Fruit fly (Drosophila melanogaster): ENCODE measurements around the gene Aldh.

Gene Aldh

dm6 chr2L:9387240-9387672 is at the start of gene Aldh:
Gene Aldh (plus strand): TSS chr2L:9387389.
- TF ChIP-seq CG17801 (GFP tag; optimal IDR thresholded peaks at IDR 0.05; ENCODE audit: partially characterized antibody) = peak; percentile 81

DNA sequence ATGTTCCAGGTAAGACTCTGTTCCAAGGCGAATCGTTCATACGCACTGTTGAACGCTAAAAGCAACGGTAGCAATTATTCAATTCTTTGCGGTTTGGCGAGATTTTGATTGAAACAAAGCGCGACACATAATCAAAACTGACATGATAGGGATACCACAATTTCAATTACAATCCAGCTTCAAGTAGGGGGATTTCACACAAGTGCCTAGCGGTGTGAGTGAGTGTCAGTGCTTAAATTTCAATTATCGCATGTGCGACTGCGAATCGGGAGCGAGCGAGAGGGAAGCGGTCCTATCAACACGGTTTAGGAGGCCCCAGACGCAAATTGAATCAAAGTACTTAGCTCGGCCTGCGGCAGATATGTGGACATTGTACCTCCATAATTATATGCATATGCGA is 48.3 kb upstream of the Aldh start:
- no peak for TF ChIP-seq CG17801 (GFP tag; optimal IDR thresholded peaks at IDR 0.05; ENCODE audit: partially characterized antibody)

- TF ChIP-seq CG17801 (GFP tag; optimal IDR thresholded peaks at IDR 0.05; ENCODE audit: partially characterized antibody) = no peak
Observed at dm6 chr2L:9341960-9342359, 45.2 kb upstream of the Aldh start.

DNA sequence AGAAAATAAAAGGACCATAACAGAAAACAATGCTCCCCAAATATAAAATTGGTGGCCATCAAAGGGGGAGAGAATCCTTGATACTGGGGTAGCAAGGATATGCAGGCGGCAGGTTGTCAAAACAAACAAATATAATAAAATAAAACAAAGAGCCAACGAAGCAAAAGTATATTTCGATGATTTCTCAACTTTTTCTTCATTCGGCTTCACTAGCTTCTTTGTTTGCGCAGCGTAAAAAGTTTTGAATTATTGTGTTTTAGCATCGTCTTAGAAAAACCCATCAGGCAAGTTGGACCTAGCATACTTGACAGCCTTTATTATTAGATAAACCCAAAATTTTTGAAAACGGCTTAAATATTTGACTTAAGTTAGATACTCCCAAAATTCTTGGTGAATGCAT is 44.7 kb upstream of the Aldh start, which contains the start of gene CG3748:
TSS of gene CG3748 (plus strand) at position 301 of the 400 bp plus-strand sequence.
- no peak for TF ChIP-seq CG17801 (GFP tag; optimal IDR thresholded peaks at IDR 0.05; ENCODE audit: partially characterized antibody)

dm6 chr2L:9349246-9349645 is 37.9 kb upstream of the Aldh start, which contains the start of gene CG43350:
Gene CG43350 (plus strand): TSS chr2L:9349546.
- TF ChIP-seq CG17801 (GFP tag; optimal IDR thresholded peaks at IDR 0.05; ENCODE audit: partially characterized antibody) = no peak

- TF ChIP-seq CG17801 (GFP tag; optimal IDR thresholded peaks at IDR 0.05; ENCODE audit: partially characterized antibody) = no peak
Observed at dm6 chr2L:9350170-9350569, 37.0 kb upstream of the Aldh start, which contains the start of gene CG13110. Gene CG13110 (plus strand): TSS chr2L:9350470.

- no peak for TF ChIP-seq CG17801 (GFP tag; optimal IDR thresholded peaks at IDR 0.05; ENCODE audit: partially characterized antibody)
Observed at dm6 chr2L:9367340-9367739, 19.8 kb upstream of the Aldh start, which contains the start of gene CG34181. Gene CG34181 (plus strand): TSS chr2L:9367640.

DNA sequence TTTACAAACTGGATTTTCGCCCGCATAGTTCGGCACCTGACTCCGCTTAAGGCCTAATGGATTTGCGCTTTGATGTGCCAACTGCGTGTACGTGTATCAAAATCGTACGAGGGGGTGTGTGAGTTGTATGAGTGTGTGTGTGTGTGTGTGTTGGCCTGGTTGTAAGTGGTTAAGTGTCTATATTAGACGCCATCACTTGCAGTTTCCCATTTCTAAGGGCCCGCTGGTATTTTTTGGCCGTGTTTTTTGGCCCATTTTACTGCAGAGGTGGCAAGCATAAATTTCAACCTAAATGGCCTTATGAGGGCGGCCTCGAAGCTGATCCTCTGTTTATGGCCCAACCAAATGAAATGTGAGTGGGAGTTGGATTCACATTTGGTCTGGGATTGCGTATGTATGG is 17.5 kb upstream of the Aldh start:
- TF ChIP-seq CG17801 (GFP tag; optimal IDR thresholded peaks at IDR 0.05; ENCODE audit: partially characterized antibody) = no peak

- no peak for TF ChIP-seq CG17801 (GFP tag; optimal IDR thresholded peaks at IDR 0.05; ENCODE audit: partially characterized antibody)
Observed at dm6 chr2L:9377789-9378188, 9.4 kb upstream of the Aldh start.

DNA sequence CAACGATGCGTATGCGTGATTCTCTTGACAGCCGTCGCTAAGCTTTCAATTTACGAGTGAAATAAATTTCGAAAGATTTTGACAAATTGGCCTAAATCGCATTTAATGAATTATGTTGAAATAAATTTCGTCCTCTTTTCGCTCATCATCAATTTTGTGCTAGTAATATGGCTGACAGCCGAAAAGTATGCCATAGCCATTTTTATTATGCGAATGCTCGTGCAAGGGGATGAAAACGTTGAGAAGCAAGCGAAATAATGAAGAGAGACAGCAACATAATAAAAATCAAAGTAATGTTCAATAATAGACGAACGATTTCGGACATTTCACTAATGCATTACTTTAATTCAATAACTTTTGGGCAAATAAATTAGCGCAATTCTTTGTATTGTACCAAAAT is 919 bp upstream of the Aldh start:
- TF ChIP-seq CG17801 (GFP tag; optimal IDR thresholded peaks at IDR 0.05; ENCODE audit: partially characterized antibody) = no peak

dm6 chr2L:9388013-9388605 is 920 bp downstream of the Aldh start:
- TF ChIP-seq CG17801 (GFP tag; optimal IDR thresholded peaks at IDR 0.05; ENCODE audit: partially characterized antibody) = peak; percentile 80

DNA sequence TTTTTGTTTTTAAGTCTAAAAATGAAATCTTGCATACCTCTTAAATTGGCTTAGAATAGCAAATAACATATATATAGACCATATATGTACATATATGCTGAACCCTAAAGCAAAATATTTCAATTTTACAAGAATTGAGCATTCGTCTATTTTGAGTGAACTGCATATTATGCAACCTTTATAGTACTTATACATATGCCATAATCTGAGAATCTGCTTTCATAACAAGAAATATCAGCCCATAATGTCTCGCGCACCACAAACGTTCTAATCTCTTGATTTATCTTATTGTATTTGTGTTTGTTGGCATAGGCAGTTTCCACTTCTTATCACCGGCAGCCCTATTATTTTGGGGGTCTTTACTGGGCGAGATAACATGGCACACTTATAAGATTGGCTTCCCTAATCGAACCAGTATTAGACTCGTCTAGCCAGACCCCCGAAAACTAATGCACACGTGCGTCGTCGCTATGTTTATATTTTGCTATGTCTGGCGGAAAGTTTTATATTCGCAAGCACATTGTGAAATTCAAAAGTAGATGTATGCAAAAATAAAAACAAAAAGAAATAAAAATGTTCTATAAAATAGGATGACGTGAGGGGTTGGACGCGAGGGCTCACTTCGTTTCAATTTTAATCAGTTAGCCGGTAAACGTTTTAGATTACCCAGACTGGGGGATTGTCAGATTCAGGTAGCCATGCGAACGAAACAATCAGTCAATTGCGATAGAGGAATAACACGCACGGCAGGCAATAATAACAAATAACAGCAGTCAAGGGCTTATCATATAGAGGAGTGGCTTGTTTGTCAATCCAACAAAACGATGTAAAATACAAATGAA is 2.0 kb downstream of the Aldh start:
- no peak for TF ChIP-seq CG17801 (GFP tag; optimal IDR thresholded peaks at IDR 0.05; ENCODE audit: partially characterized antibody)

DNA sequence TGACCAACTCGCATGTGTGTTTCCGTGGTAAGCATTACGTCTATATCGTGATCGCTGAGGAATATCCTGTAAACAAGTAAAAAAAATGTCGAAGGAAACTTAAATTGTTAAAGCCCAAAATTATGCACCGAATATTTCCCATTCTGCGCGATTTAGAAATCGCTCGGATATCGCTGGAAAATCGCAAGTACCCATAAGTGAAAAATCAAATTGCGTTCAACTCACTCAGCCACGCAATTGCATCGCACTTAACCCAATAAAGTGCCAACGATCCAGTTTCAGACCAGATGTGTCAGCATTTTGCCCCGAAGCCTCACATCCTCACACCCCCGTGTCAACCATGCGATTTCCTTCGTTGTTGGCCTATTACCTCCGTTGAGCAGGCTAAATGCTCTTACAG is 9.2 kb downstream of the Aldh start:
- TF ChIP-seq CG17801 (GFP tag; optimal IDR thresholded peaks at IDR 0.05; ENCODE audit: partially characterized antibody) = no peak

DNA sequence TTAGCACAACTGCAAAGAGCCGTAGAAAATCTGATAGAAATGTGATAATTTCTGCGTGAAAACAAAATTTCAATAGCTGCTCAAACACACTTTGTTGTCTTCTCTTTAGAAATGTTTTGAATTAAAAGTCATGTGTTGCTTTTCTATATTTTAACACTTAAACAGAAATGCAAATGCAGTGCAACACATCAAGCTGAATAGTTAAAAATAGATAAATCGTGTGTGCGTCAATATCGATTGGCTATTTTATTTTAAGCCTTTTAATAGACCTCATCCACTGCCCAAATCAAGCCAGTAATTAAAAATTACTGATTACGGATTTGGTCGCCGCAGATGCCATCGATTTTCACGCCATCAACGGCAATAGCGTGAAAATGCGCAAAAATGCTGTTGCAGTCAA is 10.7 kb downstream of the Aldh start, which contains the start of gene CG4438:
TSS of gene CG4438 (minus strand) at position 101 of the 400 bp plus-strand sequence.
- no peak for TF ChIP-seq CG17801 (GFP tag; optimal IDR thresholded peaks at IDR 0.05; ENCODE audit: partially characterized antibody)

dm6 chr2L:9400153-9400552 is 13.0 kb downstream of the Aldh start:
- TF ChIP-seq CG17801 (GFP tag; optimal IDR thresholded peaks at IDR 0.05; ENCODE audit: partially characterized antibody) = no peak

- no peak for TF ChIP-seq CG17801 (GFP tag; optimal IDR thresholded peaks at IDR 0.05; ENCODE audit: partially characterized antibody)
Observed at dm6 chr2L:9415053-9415452, 27.9 kb downstream of the Aldh start, which contains the start of gene Shawl. Gene Shawl (minus strand): TSS chr2L:9415156.

Measured in ovary, adult (tissue).